Worm (Caenorhabditis elegans) whole organism, L1 larva: ENCODE measurements around the gene set-20.

Experiments
- C04F5.9 ChIP-seq: sonication (generic microtip); optimal IDR thresholded peaks from 2 replicates; lab custom pipeline; 2016; ENCODE audit warnings: missing genetic modification characterization, missing compliant biosample characterization
- F16B12.6 ChIP-seq: fragments of 150-350 bp; optimal IDR thresholded peaks from 2 replicates; lab custom pipeline; 2014; ENCODE audit warnings: missing biosample characterization, missing genetic modification characterization
- alr-1 ChIP-seq: fragments of 200-800 bp; sonication (Bioruptor generic); optimal IDR thresholded peaks from 2 replicates; lab custom pipeline; 2018; ENCODE audit warnings: borderline replicate concordance, mild to moderate bottlenecking, missing genetic modification characterization, missing compliant biosample characterization
- blmp-1 ChIP-seq: fragments of 150-350 bp; optimal IDR thresholded peaks from 2 replicates; lab custom pipeline; 2014; ENCODE audit warnings: missing biosample characterization, missing genetic modification characterization
- ceh-90 ChIP-seq: sonication (generic microtip); optimal IDR thresholded peaks from 2 replicates; lab custom pipeline; 2016; ENCODE audit warnings: missing genetic modification characterization, missing compliant biosample characterization
- dpl-1 ChIP-seq, 3 experiments: fragments of 150-350 bp in 2 of 3; sonication (generic microtip) in 1 of 3; optimal IDR thresholded peaks; 2 replicates each; lab custom pipeline; 2014 to 2017; ENCODE audit warnings: missing biosample characterization in 3 of 3, missing genetic modification characterization in 3 of 3, missing genetic modification reagents in 3 of 3
- efl-1 ChIP-seq, 4 experiments: fragments of 150-350 bp; optimal IDR thresholded peaks in 3 of 4; peaks in 1 of 4; 1 replicate in 1 of 4; 2 replicates in 3 of 4; lab custom pipeline; 2014; ENCODE audit warnings: missing biosample characterization in 2 of 4, missing genetic modification characterization in 2 of 4, missing genetic modification reagents in 2 of 4
- efl-3 ChIP-seq: fragments of 200-800 bp; sonication (Bioruptor generic); optimal IDR thresholded peaks from 2 replicates; lab custom pipeline; 2018; ENCODE audit warnings: mild to moderate bottlenecking, missing genetic modification characterization, missing compliant biosample characterization
- elt-2 ChIP-seq: sonication (generic microtip); optimal IDR thresholded peaks from 2 replicates; lab custom pipeline; 2016; ENCODE audit warnings: missing genetic modification characterization, mild to moderate bottlenecking, inconsistent platforms, missing compliant biosample characterization, missing genetic modification reagents
- elt-3 ChIP-seq, 6 experiments: fragments of 150-350 bp in 1 of 6; sonication (generic microtip); optimal IDR thresholded peaks; 2 replicates each; lab custom pipeline; 2017 to 2018; ENCODE audit warnings: missing biosample characterization in 6 of 6, missing genetic modification characterization in 6 of 6, inconsistent platforms in 1 of 6
- ets-5 ChIP-seq: fragments of 200-800 bp; sonication (Bioruptor generic); IDR thresholded peaks from 2 replicates; pipeline ENCODE4 v1.3.6; 2022; ENCODE audit warnings: missing genetic modification characterization, missing compliant biosample characterization
- hlh-17 ChIP-seq: fragments of 200-800 bp; sonication (Bioruptor generic); optimal IDR thresholded peaks from 2 replicates; lab custom pipeline; 2018; ENCODE audit warnings: missing genetic modification characterization, mild to moderate bottlenecking, missing compliant biosample characterization, moderate library complexity, borderline replicate concordance
- lin-14 ChIP-seq: fragments of 200-800 bp; sonication (Bioruptor generic); optimal IDR thresholded peaks from 2 replicates; lab custom pipeline; 2018; ENCODE audit warnings: mild to moderate bottlenecking, missing genetic modification characterization, moderate library complexity, missing compliant biosample characterization
- lin-15B ChIP-seq: fragments of 150-350 bp; sonication (generic microtip); optimal IDR thresholded peaks from 3 replicates; lab custom pipeline; 2014; ENCODE audit warnings: missing biosample characterization, missing genetic modification characterization
- lin-35 ChIP-seq, 2 experiments: fragments of 150-350 bp; optimal IDR thresholded peaks; 2 replicates each; lab custom pipeline; 2014; ENCODE audit warnings: missing biosample characterization in 2 of 2, missing genetic modification characterization in 2 of 2, missing genetic modification reagents in 2 of 2
- mef-2 ChIP-seq: fragments of 150-350 bp; optimal IDR thresholded peaks from 2 replicates; lab custom pipeline; 2014; ENCODE audit warnings: missing biosample characterization, missing genetic modification characterization
- nhr-12 ChIP-seq: sonication (generic microtip); optimal IDR thresholded peaks from 2 replicates; lab custom pipeline; 2017; ENCODE audit warnings: missing biosample characterization, missing genetic modification characterization
- nhr-20 ChIP-seq: sonication (generic microtip); optimal IDR thresholded peaks from 2 replicates; lab custom pipeline; 2016; ENCODE audit warnings: mild to moderate bottlenecking, missing genetic modification characterization, missing compliant biosample characterization
- nhr-71 ChIP-seq: sonication (generic microtip); optimal IDR thresholded peaks from 2 replicates; lab custom pipeline; 2016; ENCODE audit warnings: mild to moderate bottlenecking, missing genetic modification characterization, moderate library complexity, missing compliant biosample characterization
- nhr-77 ChIP-seq: fragments of 150-350 bp; optimal IDR thresholded peaks from 2 replicates; lab custom pipeline; 2014; ENCODE audit warnings: missing biosample characterization, missing genetic modification characterization
- nhr-84 ChIP-seq: sonication (generic microtip); optimal IDR thresholded peaks from 2 replicates; lab custom pipeline; 2017; ENCODE audit warnings: missing biosample characterization, missing genetic modification characterization
- nhr-85 ChIP-seq: sonication (generic microtip); peaks from one replicate; lab custom pipeline; 2016; ENCODE audit warnings: missing genetic modification characterization, inconsistent platforms, missing compliant biosample characterization
- nhr-90 ChIP-seq: sonication (generic microtip); optimal IDR thresholded peaks from 2 replicates; lab custom pipeline; 2016; ENCODE audit warnings: mild to moderate bottlenecking, missing genetic modification characterization, missing compliant biosample characterization; ENCODE audit not compliant: poor library complexity
- skn-1 ChIP-seq: fragments of 150-350 bp; optimal IDR thresholded peaks from 2 replicates; lab custom pipeline; 2014; ENCODE audit warnings: missing biosample characterization, missing genetic modification characterization
- snu-23 ChIP-seq: sonication (generic microtip); optimal IDR thresholded peaks from 2 replicates; lab custom pipeline; 2016; ENCODE audit warnings: missing genetic modification characterization, missing compliant biosample characterization
- sptf-1 ChIP-seq: fragments of 150-350 bp; optimal IDR thresholded peaks from 2 replicates; lab custom pipeline; 2014; ENCODE audit warnings: missing biosample characterization, missing genetic modification characterization
- swsn-7 ChIP-seq: sonication (generic microtip); optimal IDR thresholded peaks from 2 replicates; lab custom pipeline; 2016; ENCODE audit warnings: missing genetic modification characterization, missing compliant biosample characterization
- tbx-2 ChIP-seq: sonication (generic microtip); optimal IDR thresholded peaks from 2 replicates; lab custom pipeline; 2016; ENCODE audit warnings: missing genetic modification characterization, missing compliant biosample characterization
- tlp-1 ChIP-seq: fragments of 150-350 bp; optimal IDR thresholded peaks from 2 replicates; lab custom pipeline; 2014; ENCODE audit warnings: missing biosample characterization, missing genetic modification characterization
- vab-15 ChIP-seq: sonication (generic microtip); optimal IDR thresholded peaks from 2 replicates; lab custom pipeline; 2017; ENCODE audit warnings: missing genotype, mild to moderate bottlenecking, missing genetic modification characterization, missing compliant biosample characterization

set-20 gene

ce11 chrX:5720124-5720523 is 34.2 kb upstream of the set-20 start, which contains the start of gene C41G11.1:
TSS of gene C41G11.1 (minus strand) at chrX:5720224.
- TF ChIP-seq C04F5.9 (tag; lab: Kevin White, UChicago) (no peak), vab-15 (no peak), dpl-1 (GFP tag; optimal IDR thresholded peaks at IDR 0.05; lab: Kevin White, UChicago) (no peak), nhr-85 (no peak), alr-1 (tag; lab: Kevin White, UChicago) (no peak), nhr-12 (tag; lab: Kevin White, UChicago) (no peak), blmp-1 (tag; lab: Kevin White, UChicago) (no peak), nhr-77 (tag; lab: Kevin White, UChicago) (no peak), mef-2 (tag; lab: Kevin White, UChicago) (no peak), F16B12.6 (tag; lab: Kevin White, UChicago) (no peak), tbx-2 (tag; lab: Kevin White, UChicago) (no peak)
- TF ChIP-seq, all 84 proteins: peak for 0

ce11 chrX:5715831-5716364 is 29.9 kb upstream of the set-20 start:
- TF ChIP-seq efl-1 (optimal IDR thresholded peaks at IDR 0.05; lab: Kevin White, UChicago) (no peak), efl-1 (GFP tag; optimal IDR thresholded peaks at IDR 0.05 in 1 of 2; lab: Kevin White, UChicago) (peak in 1 of 2 experiments; percentile 18), elt-2 (tag; lab: Kevin White, UChicago) (peak; percentile 22), nhr-77 (tag; lab: Kevin White, UChicago) (no peak)
- TF ChIP-seq, all 84 proteins: peak for 2

DNA sequence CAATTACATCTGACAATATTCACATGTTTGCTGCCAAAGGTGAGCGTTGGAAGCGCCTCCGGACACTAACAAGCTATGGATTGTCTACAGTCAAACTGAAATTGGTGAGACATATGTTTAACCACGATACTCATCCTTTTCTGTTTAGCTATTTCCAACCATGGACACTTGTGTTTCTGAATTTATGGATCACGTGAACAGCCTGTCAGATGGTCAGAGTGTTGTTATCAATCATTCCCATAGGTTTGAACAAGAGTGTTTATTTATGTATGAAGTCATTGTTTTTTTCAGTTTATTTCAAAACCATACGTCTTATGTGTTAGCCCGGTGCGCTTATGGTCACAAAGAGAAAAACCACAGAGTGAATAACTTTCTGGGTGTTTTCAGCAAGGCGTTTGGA is 29.4 kb upstream of the set-20 start:
- TF ChIP-seq lin-15B (tag; lab: Kevin White, UChicago): no peak
- TF ChIP-seq elt-3 (tag; optimal IDR thresholded peaks at IDR 0.05; lab: Kevin White, UChicago): peak in 1 of 6 experiments; percentile 24
- no peak for TF ChIP-seq efl-1 (optimal IDR thresholded peaks at IDR 0.05; lab: Kevin White, UChicago)
- peak in 1 of 2 experiments; percentile 29 for TF ChIP-seq efl-1 (GFP tag; optimal IDR thresholded peaks at IDR 0.05 in 1 of 2; lab: Kevin White, UChicago)
- peak; percentile 36 for TF ChIP-seq nhr-20
- no peak for TF ChIP-seq snu-23 (GFP tag; lab: Kevin White, UChicago)
- peak in 1 of 2 experiments; percentile 53 for TF ChIP-seq lin-35 (GFP tag; optimal IDR thresholded peaks at IDR 0.05; lab: Kevin White, UChicago)
- peak; percentile 35 for TF ChIP-seq nhr-71 (tag; lab: Kevin White, UChicago)
- peak; percentile 27 for TF ChIP-seq nhr-90 (tag; lab: Kevin White, UChicago)

DNA sequence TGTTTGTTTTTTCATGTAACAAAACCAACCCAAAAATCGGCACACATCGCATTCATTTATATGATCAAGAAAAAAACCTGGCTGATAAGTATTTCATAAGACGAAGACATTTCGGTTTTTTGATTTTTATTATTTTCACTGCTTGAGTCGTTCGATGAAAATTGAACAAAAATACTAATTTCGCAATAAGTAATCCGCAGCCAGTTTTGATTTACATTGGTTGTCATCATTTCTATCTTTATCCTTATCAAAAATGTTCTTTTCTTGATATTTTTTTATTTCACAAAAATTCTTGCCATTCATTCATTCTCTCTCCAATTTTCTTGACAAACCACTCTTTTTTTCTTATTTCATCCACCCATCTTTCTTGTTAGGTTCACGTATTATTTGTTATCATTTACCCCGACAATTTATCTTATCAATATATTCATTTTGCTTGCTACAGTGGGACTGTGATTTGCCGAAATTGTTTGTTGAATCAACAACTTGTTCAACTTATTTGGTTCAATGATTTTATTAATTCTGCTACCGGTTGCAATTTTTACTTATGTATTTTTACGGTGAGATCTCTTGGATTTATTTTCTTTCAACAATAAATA is 28.2 kb upstream of the set-20 start, which contains the start of gene cyp-43A1:
Gene cyp-43A1, plus strand, starts transcription at position 446 of the 599 bp plus-strand sequence.
- TF ChIP-seq sptf-1 (no peak), lin-14 (GFP tag; lab: Kevin White, UChicago) (peak; percentile 26), skn-1 (tag; lab: Kevin White, UChicago) (peak; percentile 60), efl-3 (GFP tag; lab: Kevin White, UChicago) (no peak), ceh-90 (tag; lab: Kevin White, UChicago) (no peak), blmp-1 (tag; lab: Kevin White, UChicago) (peak; percentile 7), nhr-20 (peak; percentile 6), vab-15 (no peak), elt-3 (tag; optimal IDR thresholded peaks at IDR 0.05; lab: Kevin White, UChicago) (peak in 4 of 6 experiments; percentile 61 to 78 (median 68)), elt-2 (tag; lab: Kevin White, UChicago) (peak; percentile 62)

DNA sequence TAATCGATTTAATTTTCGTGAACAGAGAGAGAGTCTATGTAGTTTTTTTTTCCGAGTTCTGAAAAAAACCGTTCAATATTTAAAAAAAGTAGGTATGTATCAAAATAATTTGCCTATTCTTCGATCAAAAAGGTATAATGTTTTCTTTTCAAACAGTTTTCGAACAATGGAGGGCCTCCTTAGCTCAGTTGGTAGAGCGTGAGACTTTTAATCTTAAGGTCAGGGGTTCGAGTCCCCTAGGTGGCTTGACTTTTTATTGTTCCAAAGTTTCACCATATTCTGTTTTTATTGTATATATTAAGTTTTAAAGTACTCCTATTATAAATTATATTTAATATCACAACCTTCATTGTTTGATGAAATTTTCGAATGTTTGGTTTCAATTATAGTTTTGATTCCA is 27.5 kb upstream of the set-20 start:
- TF ChIP-seq ets-5 (GFP tag; lab: Robert Waterston, UW) (no peak), nhr-85 (peak; percentile 51), nhr-84 (tag; lab: Kevin White, UChicago) (no peak), nhr-90 (tag; lab: Kevin White, UChicago) (peak; percentile 46), lin-35 (GFP tag; optimal IDR thresholded peaks at IDR 0.05; lab: Kevin White, UChicago) (peak in 1 of 2 experiments; percentile 22), nhr-20 (no peak), tlp-1 (no peak), elt-2 (tag; lab: Kevin White, UChicago) (peak; percentile 5), hlh-17 (GFP tag; lab: Kevin White, UChicago) (no peak), swsn-7 (tag; lab: Kevin White, UChicago) (no peak)
